Fruit fly (Drosophila melanogaster) whole organism, embryonic: ENCODE data around the gene Seipin.

Source experiments
- Adf1 ChIP-seq: fragments of 200-800 bp; sonication (Bioruptor generic); IDR thresholded peaks from 2 replicates; pipeline ENCODE4 v1.3.6; 2022; ENCODE audit warnings: missing biosample characterization, missing genetic modification characterization
- Antp ChIP-seq: fragments of 200-800 bp; sonication (Bioruptor generic); optimal IDR thresholded peaks from 3 replicates; lab custom pipeline; 2016; ENCODE audit warnings: missing biosample characterization, missing genetic modification characterization
- Asciz ChIP-seq: fragments of 200-800 bp; sonication (Bioruptor generic); optimal IDR thresholded peaks from 2 replicates; lab custom pipeline; 2017; ENCODE audit warnings: missing biosample characterization, mild to moderate bottlenecking, missing genetic modification characterization, missing genetic modification reagents
- B-H1 ChIP-seq: fragments of 200-800 bp; sonication (Bioruptor generic); IDR thresholded peaks from 3 replicates; pipeline ENCODE4 v1.3.6; 2022; ENCODE audit warnings: missing biosample characterization, missing genetic modification characterization
- BtbVII ChIP-seq: fragments of 200-800 bp; sonication (Bioruptor generic); optimal IDR thresholded peaks from 3 replicates; lab custom pipeline; 2017; ENCODE audit warnings: missing biosample characterization, mild to moderate bottlenecking, missing genetic modification characterization
- C15 ChIP-seq: fragments of 200-800 bp; sonication (Bioruptor generic); IDR thresholded peaks from 3 replicates; pipeline ENCODE4 v1.3.6; 2022; ENCODE audit warnings: missing biosample characterization, missing genetic modification characterization
- CG11560 ChIP-seq: fragments of 200-800 bp; sonication (Bioruptor generic); IDR thresholded peaks from 3 replicates; pipeline ENCODE4 v1.3.6; 2022; ENCODE audit warnings: missing biosample characterization, missing genetic modification characterization
- CG15073 ChIP-seq: fragments of 200-800 bp; sonication (Bioruptor generic); optimal IDR thresholded peaks from 2 replicates; lab custom pipeline; 2016; ENCODE audit warnings: missing biosample characterization, missing genetic modification characterization
- CG1603 ChIP-seq: fragments of 200-800 bp; sonication (Bioruptor generic); optimal IDR thresholded peaks from 2 replicates; lab custom pipeline; 2019; ENCODE audit warnings: missing biosample characterization, mild to moderate bottlenecking, missing genetic modification characterization, moderate library complexity
- CG1647 ChIP-seq: fragments of 200-800 bp; sonication (Bioruptor generic); optimal IDR thresholded peaks from 3 replicates; lab custom pipeline; 2016; ENCODE audit warnings: missing biosample characterization, missing genetic modification characterization
- CG17802 ChIP-seq: fragments of 200-800 bp; sonication (Bioruptor generic); optimal IDR thresholded peaks from 2 replicates; lab custom pipeline; 2018; ENCODE audit warnings: missing biosample characterization, mild to moderate bottlenecking, missing genetic modification characterization, moderate library complexity
- CG3163 ChIP-seq: fragments of 200-800 bp; sonication (Bioruptor generic); optimal IDR thresholded peaks from 3 replicates; lab custom pipeline; 2016; ENCODE audit warnings: missing biosample characterization, missing genetic modification characterization
- CG4282 ChIP-seq: fragments of 200-800 bp; sonication (Bioruptor generic); optimal IDR thresholded peaks from 2 replicates; lab custom pipeline; 2016; ENCODE audit warnings: missing biosample characterization, missing genetic modification characterization
- CG4360 ChIP-seq: fragments of 200-800 bp; sonication (Bioruptor generic); IDR thresholded peaks from 2 replicates; pipeline ENCODE4 v1.3.6; 2022; ENCODE audit warnings: missing biosample characterization, missing genetic modification characterization
- CG9932 ChIP-seq: fragments of 200-800 bp; sonication (Bioruptor generic); IDR thresholded peaks from 2 replicates; pipeline ENCODE4 v1.3.6; 2022; ENCODE audit warnings: missing biosample characterization, missing genetic modification characterization
- Dbx ChIP-seq: fragments of 200-800 bp; sonication (Bioruptor generic); IDR thresholded peaks from 3 replicates; pipeline ENCODE4 v1.3.6; 2022; ENCODE audit warnings: missing biosample characterization, missing genetic modification characterization
- Dll ChIP-seq: fragments of 200-800 bp; sonication (Bioruptor generic); IDR thresholded peaks from 4 replicates; pipeline ENCODE4 v1.3.6; 2022; ENCODE audit warnings: missing biosample characterization, missing genetic modification characterization; ENCODE audit not compliant: partially characterized antibody
- Drgx ChIP-seq: fragments of 200-800 bp; sonication (Bioruptor generic); IDR thresholded peaks from 2 replicates; pipeline ENCODE4 v1.3.6; 2022; ENCODE audit warnings: missing biosample characterization, missing genetic modification characterization
- Fer1 ChIP-seq: fragments of 200-800 bp; sonication (Bioruptor generic); optimal IDR thresholded peaks from 2 replicates; lab custom pipeline; 2017; ENCODE audit warnings: missing biosample characterization, mild to moderate bottlenecking, missing genetic modification characterization
- H15 ChIP-seq: fragments of 200-800 bp; sonication (Bioruptor generic); IDR thresholded peaks from 3 replicates; pipeline ENCODE4 v1.3.6; 2022; ENCODE audit warnings: missing biosample characterization, missing genetic modification characterization
- Hsf ChIP-seq: fragments of 200-800 bp; sonication (Bioruptor generic); optimal IDR thresholded peaks from 3 replicates; lab custom pipeline; 2016; ENCODE audit warnings: missing biosample characterization, missing genetic modification characterization
- Lhr ChIP-seq: fragments of 200-800 bp; sonication (Bioruptor generic); optimal IDR thresholded peaks from 3 replicates; lab custom pipeline; 2017; ENCODE audit warnings: mild to moderate bottlenecking, missing biosample characterization, missing genetic modification reagents, missing genetic modification characterization
- Lim3 ChIP-seq: fragments of 200-800 bp; sonication (Bioruptor generic); IDR thresholded peaks from 2 replicates; pipeline ENCODE4 v1.3.6; 2022; ENCODE audit warnings: missing biosample characterization, missing genetic modification characterization
- Med ChIP-seq: fragments of 200-800 bp; sonication (Bioruptor generic); peaks from one replicate; lab custom pipeline; 2016; ENCODE audit warnings: missing biosample characterization, missing genetic modification characterization, mild to moderate bottlenecking, inconsistent platforms, moderate library complexity
- Nf-YB ChIP-seq: fragments of 200-800 bp; sonication (Bioruptor generic); optimal IDR thresholded peaks from 3 replicates; lab custom pipeline; 2019; ENCODE audit warnings: missing biosample characterization, mild to moderate bottlenecking, missing genetic modification characterization, moderate library complexity
- NfI ChIP-seq: fragments of 200-800 bp; sonication (Bioruptor generic); optimal IDR thresholded peaks from 3 replicates; lab custom pipeline; 2018; ENCODE audit warnings: missing biosample characterization, mild to moderate bottlenecking, missing genetic modification characterization, moderate library complexity
- Xrp1 ChIP-seq: fragments of 200-800 bp; sonication (Bioruptor generic); IDR thresholded peaks from 2 replicates; pipeline ENCODE4 v1.3.6; 2022; ENCODE audit warnings: missing biosample characterization, missing genetic modification characterization
- YL-1 ChIP-seq: fragments of 200-800 bp; sonication (Bioruptor generic); optimal IDR thresholded peaks from 3 replicates; lab custom pipeline; 2017; ENCODE audit warnings: missing biosample characterization, mild to moderate bottlenecking, missing genetic modification characterization
- aop ChIP-seq: fragments of 200-800 bp; sonication (Bioruptor generic); IDR thresholded peaks from 2 replicates; pipeline ENCODE4 v1.3.6; 2022; ENCODE audit warnings: missing biosample characterization, missing genetic modification characterization
- bab2 ChIP-seq: fragments of 200-800 bp; sonication (Bioruptor generic); optimal IDR thresholded peaks from 2 replicates; lab custom pipeline; 2016; ENCODE audit warnings: missing biosample characterization, missing genetic modification characterization
- bsh ChIP-seq, 2 experiments: fragments of 200-800 bp; sonication (Bioruptor generic); optimal IDR thresholded peaks; 2 replicates each; lab custom pipeline; 2017 to 2018; ENCODE audit warnings: mild to moderate bottlenecking in 2 of 2, missing biosample characterization in 2 of 2, missing genetic modification characterization in 2 of 2, moderate library complexity in 1 of 2
- crol ChIP-seq: fragments of 200-800 bp; sonication (Bioruptor generic); IDR thresholded peaks from 2 replicates; pipeline ENCODE4 v1.3.6; 2022; ENCODE audit warnings: missing biosample characterization, missing genetic modification characterization
- ems ChIP-seq: fragments of 200-800 bp; sonication (Bioruptor generic); optimal IDR thresholded peaks from 3 replicates; lab custom pipeline; 2016; ENCODE audit warnings: missing biosample characterization, missing genetic modification characterization
- fd96Cb ChIP-seq: fragments of 200-800 bp; sonication (Bioruptor generic); optimal IDR thresholded peaks from 2 replicates; lab custom pipeline; 2018; ENCODE audit warnings: missing biosample characterization, mild to moderate bottlenecking, missing genetic modification characterization, moderate library complexity
- gem ChIP-seq: fragments of 200-800 bp; sonication (Bioruptor generic); optimal IDR thresholded peaks from 2 replicates; lab custom pipeline; 2019; ENCODE audit warnings: missing biosample characterization, mild to moderate bottlenecking, missing genetic modification characterization, moderate library complexity
- grau ChIP-seq: fragments of 200-800 bp; optimal IDR thresholded peaks from 3 replicates; lab custom pipeline; 2019; ENCODE audit warnings: missing biosample characterization, mild to moderate bottlenecking, missing genetic modification characterization, moderate library complexity
- ken ChIP-seq: fragments of 200-800 bp; sonication (Bioruptor generic); IDR thresholded peaks from 3 replicates; pipeline ENCODE4 v1.3.6; 2022; ENCODE audit warnings: missing biosample characterization, missing genetic modification characterization
- lmd ChIP-seq: fragments of 200-800 bp; sonication (Bioruptor generic); IDR thresholded peaks from 2 replicates; pipeline ENCODE4 v1.3.6; 2022; ENCODE audit warnings: missing biosample characterization, missing genetic modification characterization
- nom ChIP-seq: fragments of 200-800 bp; sonication (Bioruptor generic); optimal IDR thresholded peaks from 2 replicates; lab custom pipeline; 2017; ENCODE audit warnings: missing biosample characterization, missing genetic modification characterization, mild to moderate bottlenecking, moderate library complexity, missing genetic modification reagents
- pfk ChIP-seq: fragments of 200-800 bp; sonication (Bioruptor generic); optimal IDR thresholded peaks from 2 replicates; lab custom pipeline; 2018; ENCODE audit warnings: missing biosample characterization, mild to moderate bottlenecking, missing genetic modification characterization, moderate library complexity
- slbo ChIP-seq: fragments of 200-800 bp; sonication (Bioruptor generic); IDR thresholded peaks from 2 replicates; pipeline ENCODE4 v1.3.6; 2022; ENCODE audit warnings: missing biosample characterization, missing genetic modification characterization
- sna ChIP-seq: fragments of 200-800 bp; sonication (Bioruptor generic); IDR thresholded peaks from 2 replicates; pipeline ENCODE4 v1.3.6; 2022; ENCODE audit warnings: missing biosample characterization, missing genetic modification characterization; ENCODE audit not compliant: partially characterized antibody
- so ChIP-seq: fragments of 200-800 bp; sonication (Bioruptor generic); IDR thresholded peaks from 3 replicates; pipeline ENCODE4 v1.3.6; 2022; ENCODE audit warnings: missing biosample characterization, missing genetic modification characterization
- trh ChIP-seq: fragments of 200-800 bp; sonication (Bioruptor generic); optimal IDR thresholded peaks from 2 replicates; lab custom pipeline; 2016; ENCODE audit warnings: missing biosample characterization, missing genetic modification characterization
- zfh2 ChIP-seq: fragments of 200-800 bp; sonication (Bioruptor generic); optimal IDR thresholded peaks from 2 replicates; lab custom pipeline; 2016; ENCODE audit warnings: missing biosample characterization, missing genetic modification characterization

Seipin gene

dm6 chrX:2647950-2648613 lies 28.5 kb downstream of the Seipin start (continued):
- TF ChIP-seq CG17802 (no peak), bab2 (GFP tag; lab: Kevin White, UChicago) (no peak), CG1603 (tag; lab: Kevin White, UChicago) (no peak), fd96Cb (tag; lab: Kevin White, UChicago) (no peak), CG9932 (GFP tag; lab: Robert Waterston, UW) (peak; percentile 25; the same call in 1 of the 2 replicates), Nf-YB (no peak), Xrp1 (no peak), Med (GFP tag; lab: Kevin White, UChicago) (peak; percentile 62), slbo (GFP tag; lab: Robert Waterston, UW) (peak; percentile 21; the same call in 1 of the 2 replicates), trh (GFP tag; lab: Kevin White, UChicago) (no peak), zfh2 (GFP tag; lab: Kevin White, UChicago) (peak; percentile 13), lmd (GFP tag; lab: Robert Waterston, UW) (peak; percentile 20; the same call in 1 of the 2 replicates), Hsf (GFP tag; lab: Kevin White, UChicago) (no peak), Drgx (GFP tag; lab: Robert Waterston, UW) (peak; percentile 40), B-H1 (GFP tag; lab: Robert Waterston, UW) (no peak), CG4360 (GFP tag; lab: Robert Waterston, UW) (no peak), aop (GFP tag; lab: Robert Waterston, UW) (no peak), Dll (no peak), bsh (GFP tag; optimal IDR thresholded peaks at IDR 0.05; lab: Kevin White, UChicago) (peak in 1 of 2 experiments; percentile 51)

dm6 chrX:2648959-2649358 lies 29.4 kb downstream of the Seipin start:
- peak; percentile 5 for TF ChIP-seq Asciz (GFP tag; lab: Kevin White, UChicago)
- TF ChIP-seq nom (GFP tag; lab: Kevin White, UChicago) = peak; percentile 1
- TF ChIP-seq CG4282 = no peak
- peak; percentile 12 for TF ChIP-seq gem (tag; lab: Kevin White, UChicago)

dm6 chrX:2651128-2651527 lies 31.5 kb downstream of the Seipin start:
- TF ChIP-seq Dbx (GFP tag; lab: Robert Waterston, UW) = no peak
- TF ChIP-seq YL-1 (GFP tag; lab: Kevin White, UChicago) = no peak
- TF ChIP-seq crol (GFP tag; lab: Robert Waterston, UW) = peak; percentile 60
- no peak for TF ChIP-seq Lim3 (GFP tag; lab: Robert Waterston, UW)
- peak; percentile 69 for TF ChIP-seq Med (GFP tag; lab: Kevin White, UChicago)
- TF ChIP-seq Adf1 (GFP tag; lab: Robert Waterston, UW) = no peak
- TF ChIP-seq pfk (GFP tag; lab: Kevin White, UChicago) = peak; percentile 83
- TF ChIP-seq Lhr (GFP tag; lab: Kevin White, UChicago) = no peak
- TF ChIP-seq sna (GFP tag; lab: Robert Waterston, UW) = no peak

- TF ChIP-seq grau (no peak), Fer1 (GFP tag; lab: Kevin White, UChicago) (no peak), ems (no peak), so (no peak), CG15073 (no peak), NfI (no peak), CG1647 (GFP tag; lab: Kevin White, UChicago) (no peak), CG11560 (tag; lab: Robert Waterston, UW) (no peak), C15 (GFP tag; lab: Robert Waterston, UW) (no peak), H15 (GFP tag; lab: Robert Waterston, UW) (no peak), BtbVII (GFP tag; lab: Kevin White, UChicago) (no peak), Antp (GFP tag; lab: Kevin White, UChicago) (no peak), CG3163 (GFP tag; lab: Kevin White, UChicago) (peak; percentile 32), ken (GFP tag; lab: Robert Waterston, UW) (no peak)
Observed at dm6 chrX:2652124-2652923, 32.7 kb downstream of the Seipin start.
